Worm (Caenorhabditis elegans) whole organism, young adult: ENCODE data around the gene C14H10.2.

Experiments used
- B0261.1 ChIP-seq: sonication (generic microtip); optimal IDR thresholded peaks from 2 replicates; lab custom pipeline; 2016; ENCODE audit warnings: mild to moderate bottlenecking, missing genetic modification characterization, moderate library complexity, missing compliant biosample characterization
- ama-1 ChIP-seq, 3 experiments: fragments of 150-350 bp in 1 of 3; sonication (generic microtip) in 2 of 3; optimal IDR thresholded peaks; 2 replicates each; lab custom pipeline; 2014 to 2018; ENCODE audit warnings: missing biosample characterization in 2 of 3, missing genetic modification characterization in 2 of 3, missing genetic modification reagents in 2 of 3
- ceh-91 ChIP-seq: fragments of 200-800 bp; sonication (Bioruptor generic); IDR thresholded peaks from 2 replicates; pipeline ENCODE4 v1.3.6; 2022; ENCODE audit warnings: missing genetic modification reagents, missing genetic modification characterization, missing compliant biosample characterization
- dox-1 ChIP-seq: fragments of 200-800 bp; sonication (Bioruptor generic); IDR thresholded peaks from 2 replicates; pipeline ENCODE4 v1.3.6; 2022; ENCODE audit warnings: missing genetic modification reagents, missing genetic modification characterization, missing compliant biosample characterization
- dpl-1 ChIP-seq: fragments of 150-350 bp; optimal IDR thresholded peaks from 2 replicates; lab custom pipeline; 2014; ENCODE audit warnings: missing biosample characterization, missing genetic modification reagents, missing genetic modification characterization
- ets-4 ChIP-seq: fragments of 200-800 bp; sonication (Bioruptor generic); optimal IDR thresholded peaks from 2 replicates; lab custom pipeline; 2018; ENCODE audit warnings: mild to moderate bottlenecking, missing genetic modification characterization, missing compliant biosample characterization
- mcd-1 ChIP-seq: fragments of 200-800 bp; sonication (Bioruptor generic); IDR thresholded peaks from 2 replicates; pipeline ENCODE4 v1.3.6; 2022; ENCODE audit warnings: missing genetic modification reagents, missing genetic modification characterization, missing compliant biosample characterization
- nfya-1 ChIP-seq: sonication (generic microtip); optimal IDR thresholded peaks from 2 replicates; lab custom pipeline; 2017; ENCODE audit warnings: antibody characterized with exemption, missing compliant biosample characterization, missing genetic modification characterization, borderline replicate concordance; ENCODE audit not compliant: insufficient read depth
- unc-130 ChIP-seq: sonication (generic microtip); optimal IDR thresholded peaks from 2 replicates; lab custom pipeline; 2016; ENCODE audit warnings: missing genetic modification reagents, missing genetic modification characterization, missing compliant biosample characterization

ce11 chrX:10279299-10279698 lies 26.6 kb upstream of the C14H10.2 start, which contains the start of gene slc-9B.1:
- TF ChIP-seq B0261.1 (no peak), ets-4 (GFP tag; lab: Kevin White, UChicago) (no peak), nfya-1 (tag; lab: Kevin White, UChicago) (no peak), ama-1 (optimal IDR thresholded peaks at IDR 0.05; lab: Kevin White, UChicago) (no peak), ama-1 (GFP tag; optimal IDR thresholded peaks at IDR 0.05; lab: Kevin White, UChicago) (no peak), unc-130 (GFP tag; lab: Kevin White, UChicago) (no peak), ceh-91 (GFP tag; lab: Robert Waterston, UW) (no peak), mcd-1 (GFP tag; lab: Robert Waterston, UW) (no peak), dox-1 (no peak), dpl-1 (no peak)
